Worm (Caenorhabditis elegans): ENCODE results near the gene tomm-20.

- TF ChIP-seq ztf-11 (tag; optimal IDR thresholded peaks at IDR 0.05) (no peak), mdl-1 (tag; optimal IDR thresholded peaks at IDR 0.05) (no peak), unc-39 (tag; optimal IDR thresholded peaks at IDR 0.05) (no peak), gmeb-1 (tag; optimal IDR thresholded peaks at IDR 0.05) (no peak), ama-1 (optimal IDR thresholded peaks at IDR 0.05) (no peak), nhr-12 (tag; optimal IDR thresholded peaks at IDR 0.05) (no peak), mab-5 (tag; optimal IDR thresholded peaks at IDR 0.05) (no peak), lin-11 (tag; optimal IDR thresholded peaks at IDR 0.05) (no peak), nhr-129 (tag; optimal IDR thresholded peaks at IDR 0.05) (no peak), sma-9 (GFP tag; optimal IDR thresholded peaks at IDR 0.05) (no peak), sma-9 (tag; optimal IDR thresholded peaks at IDR 0.05) (no peak), ztf-4 (tag; optimal IDR thresholded peaks at IDR 0.05) (no peak), lin-39 (tag; optimal IDR thresholded peaks at IDR 0.05) (no peak)
Observed at ce11 chrV:12337894-12338293, 5.4 kb downstream of the tomm-20 start, which contains the start of gene twk-13.

All from whole organism, L2 larva.